Worm (Caenorhabditis elegans) whole organism, L3 larva: ENCODE data around the gene Y44A6D.3.
A peak's percentile ranks its signal among the peaks of the same experiment; 100 is the strongest.

Source experiments
- R02D3.7 ChIP-seq: fragments of 150-350 bp; optimal IDR thresholded peaks from 2 replicates; lab custom pipeline; 2014; ENCODE audit warnings: missing biosample characterization, missing genetic modification characterization
- aly-2 ChIP-seq: fragments of 150-350 bp; optimal IDR thresholded peaks from 2 replicates; lab custom pipeline; 2014; ENCODE audit warnings: missing biosample characterization, missing genetic modification characterization
- ama-1 ChIP-seq: fragments of 150-350 bp; optimal IDR thresholded peaks from 2 replicates; lab custom pipeline; 2018
- ceh-28 ChIP-seq: fragments of 150-350 bp; optimal IDR thresholded peaks from 2 replicates; lab custom pipeline; 2014; ENCODE audit warnings: missing biosample characterization, missing genetic modification reagents, missing genetic modification characterization
- ceh-82 ChIP-seq: fragments of 150-350 bp; optimal IDR thresholded peaks from 2 replicates; lab custom pipeline; 2014; ENCODE audit warnings: missing biosample characterization, missing genetic modification characterization
- daf-12 ChIP-seq: fragments of 150-350 bp; optimal IDR thresholded peaks from 2 replicates; lab custom pipeline; 2014; ENCODE audit warnings: missing biosample characterization, missing genetic modification reagents, missing genetic modification characterization
- egl-27 ChIP-seq: sonication (generic microtip); optimal IDR thresholded peaks from 4 replicates; lab custom pipeline; 2017; ENCODE audit warnings: missing biosample characterization, missing genetic modification reagents, missing genetic modification characterization
- egl-5 ChIP-seq: fragments of 150-350 bp; optimal IDR thresholded peaks from 2 replicates; lab custom pipeline; 2017; ENCODE audit warnings: missing biosample characterization, missing genetic modification reagents, missing genetic modification characterization, inconsistent platforms
- elt-1 ChIP-seq: fragments of 150-350 bp; optimal IDR thresholded peaks from 2 replicates; lab custom pipeline; 2014; ENCODE audit warnings: missing biosample characterization, missing genetic modification characterization
- elt-3 ChIP-seq, 3 experiments: fragments of 150-350 bp in 1 of 3; sonication (generic microtip) in 2 of 3; optimal IDR thresholded peaks; 2 replicates in 2 of 3; 4 replicates in 1 of 3; lab custom pipeline; 2014 to 2017; ENCODE audit warnings: missing biosample characterization in 3 of 3, missing genetic modification characterization in 3 of 3
- eor-1 ChIP-seq, 2 experiments: fragments of 150-350 bp; optimal IDR thresholded peaks; 2 replicates each; lab custom pipeline; 2014 to 2018; ENCODE audit warnings: missing biosample characterization in 2 of 2, missing genetic modification characterization in 2 of 2
- fkh-10 ChIP-seq: sonication (generic microtip); optimal IDR thresholded peaks from 2 replicates; lab custom pipeline; 2017; ENCODE audit warnings: missing biosample characterization, missing genetic modification reagents, missing genetic modification characterization
- fkh-2 ChIP-seq: fragments of 150-350 bp; optimal IDR thresholded peaks from 2 replicates; lab custom pipeline; 2014; ENCODE audit warnings: missing biosample characterization, missing genetic modification reagents, missing genetic modification characterization
- fos-1 ChIP-seq: fragments of 150-350 bp; optimal IDR thresholded peaks from 2 replicates; lab custom pipeline; 2014; ENCODE audit warnings: missing biosample characterization, missing genetic modification characterization
- jun-1 ChIP-seq: fragments of 150-350 bp; optimal IDR thresholded peaks from 2 replicates; lab custom pipeline; 2014; ENCODE audit warnings: missing biosample characterization, missing genetic modification reagents, missing genetic modification characterization
- lin-15B ChIP-seq: fragments of 150-350 bp; optimal IDR thresholded peaks from 2 replicates; lab custom pipeline; 2014; ENCODE audit warnings: missing biosample characterization, missing genetic modification characterization
- lin-39 ChIP-seq: fragments of 150-350 bp; optimal IDR thresholded peaks from 2 replicates; lab custom pipeline; 2018; ENCODE audit warnings: missing biosample characterization, missing genetic modification reagents, missing genetic modification characterization
- lsy-12 ChIP-seq: sonication (generic microtip); optimal IDR thresholded peaks from 2 replicates; lab custom pipeline; 2016; ENCODE audit warnings: mild to moderate bottlenecking, missing genetic modification characterization, missing compliant biosample characterization
- mml-1 ChIP-seq: fragments of 150-350 bp; sonication (generic microtip); optimal IDR thresholded peaks from 3 replicates; lab custom pipeline; 2014; ENCODE audit warnings: missing biosample characterization, missing genetic modification characterization
- nfya-1 ChIP-seq: sonication (generic microtip); optimal IDR thresholded peaks from 2 replicates; lab custom pipeline; 2017; ENCODE audit warnings: missing genetic modification characterization, mild to moderate bottlenecking, missing compliant biosample characterization, antibody characterized with exemption, moderate library complexity; ENCODE audit not compliant: insufficient read depth
- nhr-11 ChIP-seq: fragments of 150-350 bp; optimal IDR thresholded peaks from 2 replicates; lab custom pipeline; 2014; ENCODE audit warnings: missing biosample characterization, missing genetic modification characterization
- nhr-12 ChIP-seq: fragments of 150-350 bp; optimal IDR thresholded peaks from 2 replicates; lab custom pipeline; 2014; ENCODE audit warnings: missing biosample characterization, missing genetic modification characterization
- nhr-237 ChIP-seq: fragments of 150-350 bp; optimal IDR thresholded peaks from 2 replicates; lab custom pipeline; 2014; ENCODE audit warnings: missing biosample characterization, missing genetic modification characterization
- nhr-25 ChIP-seq: sonication (generic microtip); optimal IDR thresholded peaks from 2 replicates; lab custom pipeline; 2017; ENCODE audit warnings: missing biosample characterization, missing genetic modification characterization
- nhr-43 ChIP-seq: sonication (generic microtip); optimal IDR thresholded peaks from 2 replicates; lab custom pipeline; 2016; ENCODE audit warnings: mild to moderate bottlenecking, missing genetic modification characterization, missing compliant biosample characterization; ENCODE audit not compliant: poor library complexity, severe bottlenecking
- nhr-67 ChIP-seq: fragments of 150-350 bp; optimal IDR thresholded peaks from 2 replicates; lab custom pipeline; 2014; ENCODE audit warnings: missing biosample characterization, missing genetic modification characterization
- nhr-76 ChIP-seq: fragments of 150-350 bp; sonication (generic microtip); optimal IDR thresholded peaks from 5 replicates; lab custom pipeline; 2014; ENCODE audit warnings: missing biosample characterization, missing genetic modification characterization
- nhr-77 ChIP-seq: fragments of 150-350 bp; optimal IDR thresholded peaks from 2 replicates; lab custom pipeline; 2014; ENCODE audit warnings: missing biosample characterization, missing genetic modification characterization
- pha-4 ChIP-seq: fragments of 150-350 bp; optimal IDR thresholded peaks from 2 replicates; lab custom pipeline; 2014; ENCODE audit warnings: missing biosample characterization, missing genetic modification reagents, missing genetic modification characterization
- pqm-1 ChIP-seq: fragments of 150-350 bp; optimal IDR thresholded peaks from 2 replicates; lab custom pipeline; 2017; ENCODE audit warnings: missing biosample characterization, missing genetic modification characterization, inconsistent platforms
- sea-2 ChIP-seq: fragments of 150-350 bp; sonication (generic microtip); optimal IDR thresholded peaks from 4 replicates; lab custom pipeline; 2014; ENCODE audit warnings: missing biosample characterization, missing genetic modification reagents, missing genetic modification characterization
- skn-1 ChIP-seq: fragments of 150-350 bp; optimal IDR thresholded peaks from 2 replicates; lab custom pipeline; 2014; ENCODE audit warnings: missing biosample characterization, missing genetic modification characterization
- snpc-4 ChIP-seq: fragments of 150-350 bp; optimal IDR thresholded peaks from 2 replicates; lab custom pipeline; 2014; ENCODE audit warnings: missing biosample characterization, missing genetic modification characterization
- tbx-2 ChIP-seq: sonication (generic microtip); optimal IDR thresholded peaks from 2 replicates; lab custom pipeline; 2016; ENCODE audit warnings: mild to moderate bottlenecking, missing genetic modification characterization, missing compliant biosample characterization
- zag-1 ChIP-seq: fragments of 150-350 bp; optimal IDR thresholded peaks from 2 replicates; lab custom pipeline; 2014; ENCODE audit warnings: missing biosample characterization, missing genetic modification characterization
- ztf-11 ChIP-seq: fragments of 150-350 bp; optimal IDR thresholded peaks from 2 replicates; lab custom pipeline; 2014; ENCODE audit warnings: missing biosample characterization, missing genetic modification characterization
- ztf-4 ChIP-seq: fragments of 150-350 bp; optimal IDR thresholded peaks from 2 replicates; lab custom pipeline; 2014; ENCODE audit warnings: missing biosample characterization, missing genetic modification characterization

Gene Y44A6D.3

ce11 chrV:20814424-20814823 is 22.2 kb upstream of the Y44A6D.3 start, which contains the start of gene Y44A6D.7:
Gene Y44A6D.7, plus strand, starts transcription at chrV:20814724.
- TF ChIP-seq eor-1 (tag; optimal IDR thresholded peaks at IDR 0.05; lab: Kevin White, UChicago) (no peak), nhr-43 (no peak), nhr-11 (tag; lab: Kevin White, UChicago) (no peak), ceh-28 (no peak), lin-39 (no peak), fkh-10 (GFP tag; lab: Kevin White, UChicago) (no peak), sea-2 (GFP tag; lab: Kevin White, UChicago) (no peak), ceh-82 (tag; lab: Kevin White, UChicago) (no peak), zag-1 (tag; lab: Kevin White, UChicago) (no peak), fkh-2 (tag; lab: Kevin White, UChicago) (no peak)

- TF ChIP-seq elt-1 (tag; lab: Kevin White, UChicago), result no peak
- no peak for TF ChIP-seq lsy-12 (tag; lab: Kevin White, UChicago)
- TF ChIP-seq egl-5 (tag; lab: Kevin White, UChicago), result no peak
- no peak for TF ChIP-seq ztf-11 (tag; lab: Kevin White, UChicago)
- no peak for TF ChIP-seq pha-4 (tag; lab: Kevin White, UChicago)
- TF ChIP-seq nhr-43, result no peak
- no peak for TF ChIP-seq jun-1
- no peak for TF ChIP-seq ceh-82 (tag; lab: Kevin White, UChicago)
- no peak for TF ChIP-seq nhr-77 (tag; lab: Kevin White, UChicago)
These were observed 21.4 kb upstream of the Y44A6D.3 start for ce11 chrV:20813646-20814045.

- no peak for TF ChIP-seq fkh-2 (tag; lab: Kevin White, UChicago)
- no peak for TF ChIP-seq nfya-1 (tag; lab: Kevin White, UChicago)
- no peak for TF ChIP-seq nhr-67
These were observed 14.8 kb upstream of the Y44A6D.3 start, which contains the start of gene Y44A6D.6 for ce11 chrV:20807038-20807437. Gene Y44A6D.6, plus strand, starts transcription at chrV:20807338.

ce11 chrV:20803464-20803863 is 11.2 kb upstream of the Y44A6D.3 start:
- TF ChIP-seq snpc-4 (tag; lab: Kevin White, UChicago), result peak; percentile 73

ce11 chrV:20802906-20803305 is 10.7 kb upstream of the Y44A6D.3 start, which contains the start of gene Y44A6D.5:
Gene Y44A6D.5, minus strand, starts transcription at chrV:20803006.
- TF ChIP-seq R02D3.7 (tag; lab: Kevin White, UChicago) (no peak), tbx-2 (tag; lab: Kevin White, UChicago) (no peak), nhr-12 (no peak), nhr-76 (tag; lab: Kevin White, UChicago) (no peak), pha-4 (tag; lab: Kevin White, UChicago) (no peak), nhr-237 (tag; lab: Kevin White, UChicago) (no peak), jun-1 (no peak), elt-3 (tag; optimal IDR thresholded peaks at IDR 0.05; lab: Kevin White, UChicago) (no peak), lin-39 (no peak), mml-1 (no peak), sea-2 (GFP tag; lab: Kevin White, UChicago) (no peak), elt-1 (tag; lab: Kevin White, UChicago) (no peak), pqm-1 (tag; lab: Kevin White, UChicago) (no peak), daf-12 (tag; lab: Kevin White, UChicago) (no peak), ceh-28 (no peak), ceh-82 (tag; lab: Kevin White, UChicago) (no peak), ama-1 (no peak), skn-1 (no peak)

- TF ChIP-seq egl-5 (tag; lab: Kevin White, UChicago) (no peak), nhr-12 (no peak), nhr-11 (tag; lab: Kevin White, UChicago) (no peak), pha-4 (tag; lab: Kevin White, UChicago) (no peak), ama-1 (no peak), skn-1 (no peak), egl-27 (no peak), ceh-28 (no peak), lin-15B (no peak), nhr-25 (no peak), fos-1 (tag; lab: Kevin White, UChicago) (no peak), nhr-77 (tag; lab: Kevin White, UChicago) (no peak), lsy-12 (tag; lab: Kevin White, UChicago) (no peak), mml-1 (no peak), lin-39 (no peak), aly-2 (no peak), ztf-4 (no peak)
These were observed 5.7 kb upstream of the Y44A6D.3 start, which contains the start of gene sdf-9 for ce11 chrV:20797918-20798317. Gene sdf-9, plus strand, starts transcription at chrV:20798218.
